Worm (Caenorhabditis elegans) whole organism, mixed stage, embryonic: ENCODE results near the gene rft-1.

Experiments
- lin-13 ChIP-seq: fragments of 150-350 bp; optimal IDR thresholded peaks from 2 replicates; lab custom pipeline; 2014; ENCODE audit warnings: missing biosample characterization, missing genetic modification characterization
- nhr-237 ChIP-seq: fragments of 150-350 bp; optimal IDR thresholded peaks from 2 replicates; lab custom pipeline; 2014; ENCODE audit warnings: missing biosample characterization, missing genetic modification characterization
- sem-2 ChIP-seq: fragments of 200-800 bp; sonication (Bioruptor generic); optimal IDR thresholded peaks from 2 replicates; lab custom pipeline; 2018; ENCODE audit warnings: mild to moderate bottlenecking, missing genetic modification characterization, missing compliant biosample characterization
- snpc-4 ChIP-seq: fragments of 150-350 bp; optimal IDR thresholded peaks from 2 replicates; lab custom pipeline; 2014; ENCODE audit warnings: missing biosample characterization, missing genetic modification characterization
- tbx-8 ChIP-seq: fragments of 200-800 bp; sonication (Bioruptor generic); optimal IDR thresholded peaks from 2 replicates; lab custom pipeline; 2018; ENCODE audit warnings: mild to moderate bottlenecking, missing genetic modification characterization, moderate library complexity, missing compliant biosample characterization
- unc-120 ChIP-seq: sonication (generic microtip); optimal IDR thresholded peaks from 2 replicates; lab custom pipeline; 2017; ENCODE audit warnings: missing genetic modification characterization, missing compliant biosample characterization; ENCODE audit not compliant: poor library complexity, severe bottlenecking

ce11 chrV:4419767-4420322 lies 23.2 kb downstream of the rft-1 start, which contains the start of the genes Y47D7A.7 and Y47D7A.2:
- TF ChIP-seq snpc-4 (no peak), lin-13 (tag; lab: Kevin White, UChicago) (no peak), sem-2 (no peak), tbx-8 (GFP tag; lab: Kevin White, UChicago) (no peak), nhr-237 (tag; lab: Kevin White, UChicago) (no peak), unc-120 (tag; lab: Kevin White, UChicago) (no peak)
